Worm (Caenorhabditis elegans): Measurements from ENCODE around the gene T24H10.4.

Gene T24H10.4

ce11 chrII:9144366-9144765 lies 35.0 kb downstream of the T24H10.4 start:
- TF ChIP-seq ceh-28 (tag; optimal IDR thresholded peaks at IDR 0.05) = no peak
- TF ChIP-seq mdl-1 (tag; optimal IDR thresholded peaks at IDR 0.05) = no peak
- no peak for TF ChIP-seq nhr-43 (tag; optimal IDR thresholded peaks at IDR 0.05; ENCODE audit: poor library complexity, severe bottlenecking)

ce11 chrII:9145961-9146360 lies 36.6 kb downstream of the T24H10.4 start, which contains the start of gene W07A12.4:
TSS of gene W07A12.4 (plus strand) at chrII:9146261.
- TF ChIP-seq R02D3.7 (tag; optimal IDR thresholded peaks at IDR 0.05) = no peak
- TF ChIP-seq skn-1 (tag; optimal IDR thresholded peaks at IDR 0.05) = no peak
- no peak for TF ChIP-seq ztf-4 (tag; optimal IDR thresholded peaks at IDR 0.05)
- TF ChIP-seq lin-39 (tag; optimal IDR thresholded peaks at IDR 0.05) = no peak
- no peak for TF ChIP-seq fkh-10 (GFP tag; optimal IDR thresholded peaks at IDR 0.05)

- TF ChIP-seq ceh-82 (tag; optimal IDR thresholded peaks at IDR 0.05) (no peak), sea-2 (GFP tag; optimal IDR thresholded peaks at IDR 0.05) (no peak), nhr-77 (tag; optimal IDR thresholded peaks at IDR 0.05) (no peak), mdl-1 (tag; optimal IDR thresholded peaks at IDR 0.05) (no peak), nhr-23 (tag; optimal IDR thresholded peaks at IDR 0.05) (no peak), ceh-16 (tag; optimal IDR thresholded peaks at IDR 0.05) (no peak), R02D3.7 (tag; optimal IDR thresholded peaks at IDR 0.05) (no peak), pqm-1 (tag; optimal IDR thresholded peaks at IDR 0.05) (no peak), aly-2 (tag; optimal IDR thresholded peaks at IDR 0.05) (no peak), elt-3 (tag; optimal IDR thresholded peaks at IDR 0.05) (no peak), nhr-67 (tag; optimal IDR thresholded peaks at IDR 0.05) (no peak), pha-4 (tag; optimal IDR thresholded peaks at IDR 0.05) (no peak), elt-1 (tag; optimal IDR thresholded peaks at IDR 0.05) (no peak), ZK546.5 (tag; optimal IDR thresholded peaks at IDR 0.05) (no peak)
These were observed 38.7 kb downstream of the T24H10.4 start for ce11 chrII:9148079-9148478.

ce11 chrII:9152231-9152630 lies 42.9 kb downstream of the T24H10.4 start, which contains the start of gene col-78:
TSS of gene col-78 (plus strand) at chrII:9152531.
- TF ChIP-seq fkh-2 (tag; optimal IDR thresholded peaks at IDR 0.05) (no peak), fos-1 (tag; optimal IDR thresholded peaks at IDR 0.05) (no peak), fkh-10 (GFP tag; optimal IDR thresholded peaks at IDR 0.05) (no peak), nhr-28 (tag; optimal IDR thresholded peaks at IDR 0.05) (no peak), nhr-43 (tag; optimal IDR thresholded peaks at IDR 0.05; ENCODE audit: poor library complexity, severe bottlenecking) (no peak), nhr-237 (tag; optimal IDR thresholded peaks at IDR 0.05) (no peak)

ce11 chrII:9154339-9154738 lies 45.0 kb downstream of the T24H10.4 start:
- TF ChIP-seq ztf-11 (tag; optimal IDR thresholded peaks at IDR 0.05) (no peak), nfya-1 (tag; optimal IDR thresholded peaks at IDR 0.05; ENCODE audit: insufficient read depth) (no peak), pqm-1 (tag; optimal IDR thresholded peaks at IDR 0.05) (peak; percentile 12), nhr-76 (tag; optimal IDR thresholded peaks at IDR 0.05) (no peak), nhr-11 (tag; optimal IDR thresholded peaks at IDR 0.05) (no peak)

- TF ChIP-seq elt-2 (tag; optimal IDR thresholded peaks at IDR 0.05) (peak; percentile 29), ama-1 (optimal IDR thresholded peaks at IDR 0.05) (no peak)
These were observed 46.9 kb downstream of the T24H10.4 start for ce11 chrII:9156277-9156676.

- TF ChIP-seq mdl-1 (tag; optimal IDR thresholded peaks at IDR 0.05) (no peak), pqm-1 (tag; optimal IDR thresholded peaks at IDR 0.05) (peak; percentile 82), elt-2 (tag; optimal IDR thresholded peaks at IDR 0.05) (peak; percentile 94)
These were observed 47.8 kb downstream of the T24H10.4 start for ce11 chrII:9157125-9157524.

ce11 chrII:9158029-9158428 lies 48.7 kb downstream of the T24H10.4 start, which contains the start of gene oac-54:
TSS of gene oac-54 (plus strand) at chrII:9158111.
- TF ChIP-seq ceh-16 (tag; optimal IDR thresholded peaks at IDR 0.05) = no peak
- no peak for TF ChIP-seq nhr-12 (tag; optimal IDR thresholded peaks at IDR 0.05)
- no peak for TF ChIP-seq nhr-28 (tag; optimal IDR thresholded peaks at IDR 0.05)
- no peak for TF ChIP-seq ama-1 (optimal IDR thresholded peaks at IDR 0.05)
- TF ChIP-seq R02D3.7 (tag; optimal IDR thresholded peaks at IDR 0.05) = no peak
- no peak for TF ChIP-seq fkh-2 (tag; optimal IDR thresholded peaks at IDR 0.05)
- TF ChIP-seq snpc-4 (tag; optimal IDR thresholded peaks at IDR 0.05) = no peak
- no peak for TF ChIP-seq jun-1 (tag; optimal IDR thresholded peaks at IDR 0.05)
- no peak for TF ChIP-seq nhr-43 (tag; optimal IDR thresholded peaks at IDR 0.05; ENCODE audit: poor library complexity, severe bottlenecking)
- no peak for TF ChIP-seq skn-1 (tag; optimal IDR thresholded peaks at IDR 0.05)
- no peak for TF ChIP-seq nfya-1 (tag; optimal IDR thresholded peaks at IDR 0.05; ENCODE audit: insufficient read depth)
- no peak for TF ChIP-seq nhr-76 (tag; optimal IDR thresholded peaks at IDR 0.05)
- no peak for TF ChIP-seq lsy-12 (tag; optimal IDR thresholded peaks at IDR 0.05)
- no peak for TF ChIP-seq unc-62 (GFP tag; optimal IDR thresholded peaks at IDR 0.05)
- TF ChIP-seq pha-4 (tag; optimal IDR thresholded peaks at IDR 0.05) = no peak
- TF ChIP-seq ceh-9 (tag; optimal IDR thresholded peaks at IDR 0.05) = no peak
- TF ChIP-seq aly-2 (tag; optimal IDR thresholded peaks at IDR 0.05) = no peak
- no peak for TF ChIP-seq hmg-11 (tag; optimal IDR thresholded peaks at IDR 0.05)
